Worm (Caenorhabditis elegans) whole organism, late embryonic: Measurements from ENCODE around the gene dlg-1.
A peak's percentile ranks its signal among the peaks of the same experiment; 100 is the strongest.

Experiments used
- ahr-1 ChIP-seq: sonication (generic microtip); optimal IDR thresholded peaks from 2 replicates; lab custom pipeline; 2016; ENCODE audit warnings: missing genetic modification characterization, missing compliant biosample characterization
- ama-1 ChIP-seq: fragments of 150-350 bp; optimal IDR thresholded peaks from 2 replicates; lab custom pipeline; 2014
- ceh-2 ChIP-seq: sonication (generic microtip); optimal IDR thresholded peaks from 2 replicates; lab custom pipeline; 2016; ENCODE audit warnings: missing genotype, missing genetic modification characterization, missing compliant biosample characterization
- ceh-30 ChIP-seq: fragments of 150-350 bp; optimal IDR thresholded peaks from 2 replicates; lab custom pipeline; 2014; ENCODE audit warnings: missing biosample characterization, missing genetic modification characterization
- ceh-9 ChIP-seq: sonication (generic microtip); optimal IDR thresholded peaks from 2 replicates; lab custom pipeline; 2016; ENCODE audit warnings: mild to moderate bottlenecking, missing genetic modification characterization, inconsistent platforms, missing compliant biosample characterization
- elt-2 ChIP-seq: sonication (generic microtip); optimal IDR thresholded peaks from 2 replicates; lab custom pipeline; 2016; ENCODE audit warnings: missing genetic modification reagents, missing genetic modification characterization, missing compliant biosample characterization
- fax-1 ChIP-seq: sonication (generic microtip); optimal IDR thresholded peaks from 2 replicates; lab custom pipeline; 2016; ENCODE audit warnings: missing genotype, missing genetic modification characterization, missing compliant biosample characterization
- madf-2 ChIP-seq: sonication (generic microtip); optimal IDR thresholded peaks from 2 replicates; lab custom pipeline; 2017; ENCODE audit warnings: missing genetic modification characterization, missing compliant biosample characterization
- nhr-232 ChIP-seq: sonication (generic microtip); optimal IDR thresholded peaks from 2 replicates; lab custom pipeline; 2016; ENCODE audit warnings: missing genetic modification characterization, missing compliant biosample characterization
- odd-2 ChIP-seq: sonication (generic microtip); optimal IDR thresholded peaks from 2 replicates; lab custom pipeline; 2017; ENCODE audit warnings: antibody characterized with exemption, mild to moderate bottlenecking, missing genetic modification characterization, missing compliant biosample characterization
- pqm-1 ChIP-seq: sonication (generic microtip); optimal IDR thresholded peaks from 2 replicates; lab custom pipeline; 2016; ENCODE audit warnings: missing genetic modification characterization, missing compliant biosample characterization
- pros-1 ChIP-seq: fragments of 150-350 bp; optimal IDR thresholded peaks from 2 replicates; lab custom pipeline; 2014; ENCODE audit warnings: missing biosample characterization, missing genetic modification reagents, missing genetic modification characterization
- tbx-2 ChIP-seq: sonication (generic microtip); optimal IDR thresholded peaks from 2 replicates; lab custom pipeline; 2016; ENCODE audit warnings: missing genetic modification characterization, missing compliant biosample characterization

- TF ChIP-seq fax-1 (tag; lab: Kevin White, UChicago) (no peak), ama-1 (no peak), odd-2 (tag; lab: Kevin White, UChicago) (no peak), ceh-2 (tag; lab: Kevin White, UChicago) (no peak), pros-1 (tag; lab: Kevin White, UChicago) (no peak), ceh-30 (tag; lab: Kevin White, UChicago) (no peak), ahr-1 (tag; lab: Kevin White, UChicago) (no peak), ceh-9 (tag; lab: Kevin White, UChicago) (no peak), pqm-1 (no peak), elt-2 (tag; lab: Kevin White, UChicago) (peak; percentile 71), madf-2 (tag; lab: Kevin White, UChicago) (no peak), nhr-232 (tag; lab: Kevin White, UChicago) (no peak), tbx-2 (no peak)
These were observed 13.9 kb upstream of the dlg-1 start for ce11 chrX:5465631-5466030.
